Worm (Caenorhabditis elegans): Measurements from ENCODE around the gene Y58A7A.2.
A peak's percentile ranks its signal among the peaks of the same experiment; 100 is the strongest.

- TF ChIP-seq nhr-28 (tag; optimal IDR thresholded peaks at IDR 0.05) = no peak
- no peak for TF ChIP-seq zip-8 (tag; optimal IDR thresholded peaks at IDR 0.05)
- no peak for TF ChIP-seq ceh-43 (GFP tag; optimal IDR thresholded peaks at IDR 0.05)
- TF ChIP-seq elt-1 (tag; optimal IDR thresholded peaks at IDR 0.05; ENCODE audit: borderline replicate concordance, insufficient read depth) = no peak
- no peak for TF ChIP-seq unc-39 (tag; optimal IDR thresholded peaks at IDR 0.05)
- peak; percentile 63 for TF ChIP-seq lsy-2 (tag; optimal IDR thresholded peaks at IDR 0.05)
- TF ChIP-seq pha-4 (tag; optimal IDR thresholded peaks at IDR 0.05) = peak; percentile 42
- peak; percentile 87 for TF ChIP-seq ces-1 (GFP tag; optimal IDR thresholded peaks at IDR 0.05)
- TF ChIP-seq blmp-1 (tag; optimal IDR thresholded peaks at IDR 0.05) = peak; percentile 88
- peak; percentile 53 for TF ChIP-seq hlh-1 (tag; optimal IDR thresholded peaks at IDR 0.05)
- TF ChIP-seq nhr-2 (tag; optimal IDR thresholded peaks at IDR 0.05) = no peak
- TF ChIP-seq mab-5 (tag; optimal IDR thresholded peaks at IDR 0.05) = no peak
Measured at ce11 chrV:5049333-5049942, 22.5 kb downstream of the Y58A7A.2 start, which contains the start of the genes pqn-51 and K11D12.14.

All from whole organism, mixed stage, embryonic.